Fruit fly (Drosophila melanogaster): ENCODE data around the gene Mettl14.

Mettl14 gene

dm6 chr2L:8333185-8333584, 25.0 kb downstream of the Mettl14 start (continued):
- peak; percentile 32 for TF ChIP-seq CG7839 (tag; optimal IDR thresholded peaks at IDR 0.05)
- TF ChIP-seq CG7357 (GFP tag; IDR thresholded peaks at IDR 0.05): no peak
- TF ChIP-seq Med (GFP tag): peak; percentile 65
- peak; percentile 51 for TF ChIP-seq CG11504 (tag; optimal IDR thresholded peaks at IDR 0.05)
- peak; percentile 18 for TF ChIP-seq scrt (GFP tag; optimal IDR thresholded peaks at IDR 0.05)
- TF ChIP-seq Hmr (GFP tag; optimal IDR thresholded peaks at IDR 0.05): peak; percentile 44
- no peak for TF ChIP-seq CG6654 (GFP tag; optimal IDR thresholded peaks at IDR 0.05)
- TF ChIP-seq Camta (GFP tag; optimal IDR thresholded peaks at IDR 0.05): no peak
- TF ChIP-seq Dbx (GFP tag; IDR thresholded peaks at IDR 0.05): 0 out of 3 replicates have a peak, but pooled peaks have one; percentile 5
- peak; percentile 12 for TF ChIP-seq cwo (GFP tag; optimal IDR thresholded peaks at IDR 0.05)
- TF ChIP-seq grau (tag; optimal IDR thresholded peaks at IDR 0.05): peak; percentile 8
- TF ChIP-seq Oaz (GFP tag; IDR thresholded peaks at IDR 0.05): no peak
- TF ChIP-seq Abd-B (GFP tag; optimal IDR thresholded peaks at IDR 0.05): peak; percentile 5
- TF ChIP-seq lab (GFP tag; optimal IDR thresholded peaks at IDR 0.05): peak; percentile 26
- TF ChIP-seq CG12659 (GFP tag; optimal IDR thresholded peaks at IDR 0.05): peak; percentile 6
- peak; percentile 40 for TF ChIP-seq Fer1 (GFP tag; optimal IDR thresholded peaks at IDR 0.05)
- TF ChIP-seq Ets65A (GFP tag): peak; percentile 27
- peak; percentile 33 for TF ChIP-seq dmrt99B (tag; optimal IDR thresholded peaks at IDR 0.05)
- TF ChIP-seq Hr51 (GFP tag; optimal IDR thresholded peaks at IDR 0.05): peak in 1 of 2 experiments; percentile 30

dm6 chr2L:8333624-8334023, 25.4 kb downstream of the Mettl14 start:
- TF ChIP-seq CG17568 (GFP tag; optimal IDR thresholded peaks at IDR 0.05) (no peak), crol (GFP tag; IDR thresholded peaks at IDR 0.05) (peak; percentile 41), cad (GFP tag; optimal IDR thresholded peaks at IDR 0.05) (no peak), CG7963 (GFP tag; IDR thresholded peaks at IDR 0.05; ENCODE audit: partially characterized antibody) (0 out of 3 replicates have a peak, but pooled peaks have one; percentile 13), Jarid2 (GFP tag; optimal IDR thresholded peaks at IDR 0.05) (no peak), Hr39 (optimal IDR thresholded peaks at IDR 0.05) (peak; percentile 75)

- TF ChIP-seq sens (GFP tag) (peak; percentile 81), CoRest (tag; optimal IDR thresholded peaks at IDR 0.05) (peak; percentile 11), CG6175 (GFP tag; IDR thresholded peaks at IDR 0.05) (peak; percentile 85; the same call in 2 of the 3 replicates), CG32532 (GFP tag; IDR thresholded peaks at IDR 0.05) (0 out of 2 replicates have a peak, but pooled peaks have one; percentile 32), stc (GFP tag; IDR thresholded peaks at IDR 0.05) (0 out of 2 replicates have a peak, but pooled peaks have one; percentile 15), chinmo (GFP tag; IDR thresholded peaks at IDR 0.05; ENCODE audit: partially characterized antibody) (0 out of 4 replicates have a peak, but pooled peaks have one; percentile 68), lov (optimal IDR thresholded peaks at IDR 0.05) (no peak), lov (GFP tag; IDR thresholded peaks at IDR 0.05) (peak; percentile 66; the same call in 1 of the 3 replicates), zfh1 (GFP tag; IDR thresholded peaks at IDR 0.05) (peak; percentile 63; the same call in 2 of the 3 replicates), CG7357 (GFP tag; IDR thresholded peaks at IDR 0.05) (no peak), crc (GFP tag; optimal IDR thresholded peaks at IDR 0.05) (no peak), Med (GFP tag) (peak; percentile 70), Ets97D (GFP tag; optimal IDR thresholded peaks at IDR 0.05) (no peak), Mes4 (GFP tag; optimal IDR thresholded peaks at IDR 0.05) (no peak), Spps (tag; optimal IDR thresholded peaks at IDR 0.05) (no peak), BtbVII (GFP tag; optimal IDR thresholded peaks at IDR 0.05) (no peak), CG7372 (GFP tag; IDR thresholded peaks at IDR 0.05) (peak; percentile 99), D (optimal IDR thresholded peaks at IDR 0.05) (no peak), D (GFP tag; optimal IDR thresholded peaks at IDR 0.05) (no peak), CG12744 (GFP tag; optimal IDR thresholded peaks at IDR 0.05) (peak; percentile 31), CG5180 (GFP tag; optimal IDR thresholded peaks at IDR 0.05) (no peak), repo (GFP tag; optimal IDR thresholded peaks at IDR 0.05) (peak; percentile 8), ken (GFP tag; IDR thresholded peaks at IDR 0.05) (peak; percentile 39; the same call in 1 of the 3 replicates), Optix (GFP tag; IDR thresholded peaks at IDR 0.05) (0 out of 3 replicates have a peak, but pooled peaks have one; percentile 24), insv (GFP tag; optimal IDR thresholded peaks at IDR 0.05) (no peak), MBD-R2 (GFP tag; IDR thresholded peaks at IDR 0.05) (0 out of 2 replicates have a peak, but pooled peaks have one; percentile 34)
Measured at dm6 chr2L:8334705-8335104, 26.5 kb downstream of the Mettl14 start.
